Fruit fly (Drosophila melanogaster) whole organism, adult: ENCODE data around the gene Mgat4a.

Source experiments
- CG12768 ChIP-seq: fragments of 200-800 bp; sonication (Bioruptor generic); optimal IDR thresholded peaks from 2 replicates; lab custom pipeline; 2017; ENCODE audit warnings: missing biosample characterization, missing genetic modification characterization, mild to moderate bottlenecking, moderate library complexity, missing genetic modification reagents
- CG14711 ChIP-seq: fragments of 200-800 bp; sonication (Bioruptor generic); optimal IDR thresholded peaks from 2 replicates; lab custom pipeline; 2018; ENCODE audit warnings: missing biosample characterization, mild to moderate bottlenecking, missing genetic modification characterization, moderate library complexity
- CG1620 ChIP-seq: fragments of 200-800 bp; sonication (Bioruptor generic); optimal IDR thresholded peaks from 2 replicates; lab custom pipeline; 2016; ENCODE audit warnings: missing biosample characterization, missing genetic modification characterization
- CG5204 ChIP-seq: fragments of 200-800 bp; sonication (Bioruptor generic); optimal IDR thresholded peaks from 2 replicates; lab custom pipeline; 2016; ENCODE audit warnings: missing biosample characterization, missing genetic modification characterization
- CG7045 ChIP-seq: fragments of 200-800 bp; sonication (Bioruptor generic); optimal IDR thresholded peaks from 2 replicates; lab custom pipeline; 2017; ENCODE audit warnings: missing biosample characterization, mild to moderate bottlenecking, missing genetic modification characterization
- CG7101 ChIP-seq: fragments of 200-800 bp; sonication (Bioruptor generic); optimal IDR thresholded peaks from 2 replicates; lab custom pipeline; 2018; ENCODE audit warnings: missing biosample characterization, mild to moderate bottlenecking, missing genetic modification characterization, moderate library complexity
- cic ChIP-seq: fragments of 200-800 bp; sonication (Bioruptor generic); optimal IDR thresholded peaks from 2 replicates; lab custom pipeline; 2017; ENCODE audit warnings: missing biosample characterization, mild to moderate bottlenecking, missing genetic modification characterization, moderate library complexity
- kay ChIP-seq: fragments of 200-800 bp; sonication (Bioruptor generic); peaks from one replicate; lab custom pipeline; 2016; ENCODE audit warnings: missing biosample characterization, missing genetic modification characterization, borderline replicate concordance
- ovo ChIP-seq: fragments of 200-800 bp; sonication (Bioruptor generic); optimal IDR thresholded peaks from 2 replicates; lab custom pipeline; 2016; ENCODE audit warnings: missing biosample characterization, missing genetic modification characterization
- pad ChIP-seq: fragments of 200-800 bp; sonication (Bioruptor generic); optimal IDR thresholded peaks from 3 replicates; lab custom pipeline; 2017; ENCODE audit warnings: missing biosample characterization, missing genetic modification characterization, mild to moderate bottlenecking, moderate library complexity, missing genetic modification reagents
- toe ChIP-seq: fragments of 200-800 bp; sonication (Bioruptor generic); optimal IDR thresholded peaks from 2 replicates; lab custom pipeline; 2016; ENCODE audit warnings: missing biosample characterization, missing genetic modification characterization

DNA sequence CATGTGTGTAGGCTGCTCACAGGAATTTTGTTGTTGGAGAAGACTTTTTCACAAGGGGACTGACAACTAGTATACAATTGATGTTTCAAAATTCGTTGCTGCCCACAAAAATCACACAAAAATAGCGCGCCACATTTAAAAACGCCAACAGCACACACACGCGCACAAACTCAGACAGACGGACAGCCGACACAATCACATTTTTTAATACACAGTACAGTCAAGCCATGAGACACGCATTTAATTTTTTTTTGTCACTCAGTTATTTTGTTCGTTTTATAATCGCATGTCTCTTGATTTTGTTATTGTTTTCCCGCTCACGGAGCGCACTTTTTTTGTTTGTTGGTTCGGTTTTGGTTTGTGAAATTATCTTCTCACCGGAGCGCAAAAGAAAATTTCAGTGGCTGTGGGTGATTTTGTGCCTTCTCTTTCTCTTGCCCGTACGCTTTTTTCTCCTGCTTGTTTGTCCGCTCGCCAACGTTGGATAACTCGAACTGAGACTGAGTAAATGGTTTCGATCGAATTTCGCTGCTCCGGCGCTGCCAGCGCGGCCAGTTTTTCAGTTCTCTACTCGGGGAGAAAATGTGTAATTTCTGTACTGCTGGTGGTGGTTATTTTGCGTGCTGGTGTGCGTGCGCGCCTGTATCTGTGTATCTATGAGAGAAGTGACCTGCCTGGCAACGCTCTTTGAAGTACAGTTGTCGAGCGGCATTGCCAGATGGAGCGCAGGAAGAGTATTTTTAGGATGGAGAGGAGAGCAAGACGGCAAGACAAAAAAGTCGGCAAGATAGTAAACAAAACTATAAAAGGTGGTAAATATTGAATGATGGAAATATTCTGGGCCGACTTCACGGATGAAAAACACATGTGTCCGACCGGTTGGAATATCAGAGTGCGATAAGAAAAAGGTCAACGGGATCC lies 4.1 kb upstream of the Mgat4a start, which contains the start of gene CG42507:
- TF ChIP-seq CG7045 (GFP tag; lab: Kevin White, UChicago) = peak; percentile 4
- peak; percentile 34 for TF ChIP-seq CG12768
- TF ChIP-seq CG14711 = peak; percentile 45
- TF ChIP-seq cic (GFP tag; lab: Kevin White, UChicago) = peak; percentile 81
- no peak for TF ChIP-seq toe (GFP tag; lab: Kevin White, UChicago)
- TF ChIP-seq CG1620 = peak; percentile 35
- TF ChIP-seq CG5204 = no peak
- TF ChIP-seq ovo (GFP tag; lab: Kevin White, UChicago) = peak; percentile 75
- peak; percentile 62 for TF ChIP-seq CG7101 (tag; lab: Kevin White, UChicago)
- peak; percentile 80 for TF ChIP-seq pad (GFP tag; lab: Kevin White, UChicago)
- peak; percentile 14 for TF ChIP-seq kay (GFP tag; lab: Kevin White, UChicago)
